Worm (Caenorhabditis elegans): ENCODE measurements around the gene zyg-12.

Gene zyg-12

DNA sequence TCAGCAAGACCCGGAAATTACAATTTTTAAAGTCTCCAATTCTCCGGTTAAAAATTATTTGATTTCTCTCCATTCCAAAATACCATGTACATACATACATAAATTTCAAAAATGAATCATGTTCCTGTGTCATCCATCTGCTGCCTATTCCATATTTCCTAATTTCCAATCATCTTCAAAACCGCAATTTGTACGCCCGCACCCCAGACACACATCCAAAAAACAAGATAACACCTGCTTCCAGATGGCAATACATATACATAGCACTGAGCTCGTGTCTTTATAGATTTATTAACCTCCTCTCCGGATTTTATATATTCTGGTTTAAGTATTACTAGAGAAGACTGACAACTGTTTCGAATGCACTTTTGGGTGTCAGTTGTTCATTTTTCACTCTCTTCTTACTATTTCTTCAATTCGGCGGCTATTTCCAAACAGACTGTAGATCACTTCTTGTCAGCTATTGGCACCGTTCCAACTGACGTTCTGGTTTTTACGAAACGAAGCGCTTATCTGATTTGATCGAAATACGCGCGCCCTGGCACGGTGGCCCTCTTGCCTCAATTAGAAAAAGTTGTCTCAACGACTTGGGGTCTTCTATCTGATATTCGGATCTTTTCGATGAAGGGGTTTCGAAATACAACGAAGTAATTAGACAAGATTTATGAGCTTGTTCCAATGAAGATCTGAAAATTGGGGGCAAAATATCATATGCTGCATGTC is 32.1 kb downstream of the zyg-12 start:
- TF ChIP-seq C34B4.2 (tag; optimal IDR thresholded peaks at IDR 0.05) (no peak), tbx-2 (tag; optimal IDR thresholded peaks at IDR 0.05) (peak; percentile 58), lin-14 (GFP tag; optimal IDR thresholded peaks at IDR 0.05) (peak; percentile 14), blmp-1 (tag; optimal IDR thresholded peaks at IDR 0.05) (peak; percentile 11), nhr-85 (tag) (peak; percentile 66), F16B12.6 (tag; optimal IDR thresholded peaks at IDR 0.05) (no peak), efl-1 (optimal IDR thresholded peaks at IDR 0.05) (no peak), efl-1 (GFP tag; optimal IDR thresholded peaks at IDR 0.05 in 1 of 2) (peak in 1 of 2 experiments; percentile 64), ztf-11 (tag; optimal IDR thresholded peaks at IDR 0.05) (peak in 1 of 2 experiments; percentile 87)

DNA sequence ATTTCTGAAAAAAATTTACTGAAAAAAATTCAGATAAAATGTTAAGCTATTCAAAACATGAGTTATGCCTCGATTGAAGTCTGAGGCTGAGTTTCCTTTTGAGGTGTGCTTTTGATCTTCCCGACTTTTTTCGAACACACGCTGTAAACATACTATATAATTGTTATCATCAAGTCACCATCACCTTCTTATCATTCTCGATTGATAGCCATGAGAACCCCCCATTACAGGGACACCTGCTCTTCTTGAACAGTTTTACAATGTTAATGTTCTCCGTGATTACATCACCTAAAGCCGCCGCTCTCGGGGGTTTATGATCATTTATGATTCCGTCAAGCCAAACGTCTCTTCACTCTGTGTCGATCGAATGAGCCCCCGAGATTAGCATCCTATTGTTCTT is 34.5 kb downstream of the zyg-12 start:
- TF ChIP-seq ama-1 (optimal IDR thresholded peaks at IDR 0.05) = no peak
- no peak for TF ChIP-seq efl-1 (optimal IDR thresholded peaks at IDR 0.05)
- TF ChIP-seq efl-1 (GFP tag; optimal IDR thresholded peaks at IDR 0.05 in 1 of 2) = peak in 1 of 2 experiments; percentile 29
- TF ChIP-seq nhr-84 (tag; optimal IDR thresholded peaks at IDR 0.05) = no peak
- no peak for TF ChIP-seq sox-4 (tag; optimal IDR thresholded peaks at IDR 0.05)

DNA sequence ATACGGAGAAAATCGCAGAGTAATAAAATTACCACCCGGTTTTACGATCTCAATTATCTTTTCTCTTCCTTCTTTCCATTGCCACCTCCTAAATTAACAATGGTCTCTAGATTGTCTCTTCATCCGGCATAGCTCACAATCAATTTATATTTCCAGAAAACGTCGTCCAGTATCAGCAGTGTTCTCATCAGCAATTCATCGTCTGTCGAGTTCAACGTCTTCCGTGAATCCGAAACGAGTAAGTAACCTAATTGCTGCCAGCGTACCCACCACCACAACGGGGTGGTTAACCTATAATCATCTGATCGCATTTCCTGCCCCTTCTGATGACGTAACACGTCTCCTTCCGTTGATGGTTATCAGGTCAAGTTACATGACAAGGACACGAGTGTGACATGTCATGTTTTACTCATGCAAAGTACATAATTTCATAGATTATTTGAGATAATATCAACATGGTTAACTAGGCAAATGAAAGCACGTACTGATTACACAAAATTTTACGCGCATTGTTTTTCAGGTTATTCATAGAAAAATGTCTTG is 36.3 kb downstream of the zyg-12 start:
- no peak for TF ChIP-seq C34B4.2 (tag; optimal IDR thresholded peaks at IDR 0.05)
- TF ChIP-seq nhr-20 (tag; optimal IDR thresholded peaks at IDR 0.05) = peak; percentile 34
- TF ChIP-seq snu-23 (GFP tag; optimal IDR thresholded peaks at IDR 0.05) = peak; percentile 3
- peak; percentile 22 for TF ChIP-seq lin-14 (GFP tag; optimal IDR thresholded peaks at IDR 0.05)
- TF ChIP-seq alr-1 (tag; optimal IDR thresholded peaks at IDR 0.05; ENCODE audit: borderline replicate concordance) = no peak
- TF ChIP-seq lin-35 (GFP tag; optimal IDR thresholded peaks at IDR 0.05) = peak in 1 of 2 experiments; percentile 55
- TF ChIP-seq nhr-71 (tag; optimal IDR thresholded peaks at IDR 0.05) = peak; percentile 20
- TF ChIP-seq elt-3 (tag; optimal IDR thresholded peaks at IDR 0.05) = peak in 1 of 6 experiments; percentile 25
- TF ChIP-seq nhr-85 (tag) = peak; percentile 68
- peak; percentile 33 for TF ChIP-seq blmp-1 (tag; optimal IDR thresholded peaks at IDR 0.05)

DNA sequence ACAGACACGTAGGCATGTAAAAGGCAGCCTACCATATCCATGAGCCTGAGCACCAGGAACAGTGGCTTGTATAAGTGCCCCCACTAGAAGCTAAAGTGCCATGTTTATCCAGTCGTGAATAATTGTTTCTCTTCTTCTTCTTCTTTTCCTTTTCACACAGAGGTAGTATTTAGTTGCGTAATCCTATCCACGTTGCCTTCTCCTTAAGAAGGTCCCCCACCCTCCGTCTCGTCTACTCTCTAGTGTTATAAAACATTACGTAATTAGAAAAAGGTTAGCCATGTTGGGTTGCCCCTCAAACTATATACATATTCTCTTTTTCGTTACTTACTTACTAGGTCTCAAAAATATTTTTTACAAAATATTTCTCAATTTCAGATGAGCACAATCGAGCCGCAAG is 37.0 kb downstream of the zyg-12 start:
- no peak for TF ChIP-seq nhr-47 (tag; optimal IDR thresholded peaks at IDR 0.05)
- no peak for TF ChIP-seq vab-15 (tag; optimal IDR thresholded peaks at IDR 0.05)
- no peak for TF ChIP-seq nhr-11 (tag; optimal IDR thresholded peaks at IDR 0.05)
- no peak for TF ChIP-seq nhr-84 (tag; optimal IDR thresholded peaks at IDR 0.05)
- no peak for TF ChIP-seq pag-3 (tag; optimal IDR thresholded peaks at IDR 0.05; ENCODE audit: borderline replicate concordance, insufficient read depth)
- no peak for TF ChIP-seq lin-13 (GFP tag; optimal IDR thresholded peaks at IDR 0.05)
- no peak for TF ChIP-seq rnt-1 (tag; optimal IDR thresholded peaks at IDR 0.05)
- TF ChIP-seq nhr-12 (tag; optimal IDR thresholded peaks at IDR 0.05) = no peak
- TF ChIP-seq irx-1 (tag; optimal IDR thresholded peaks at IDR 0.05) = no peak
- no peak for TF ChIP-seq dpl-1 (GFP tag; optimal IDR thresholded peaks at IDR 0.05)
- no peak for TF ChIP-seq sptf-1 (tag; optimal IDR thresholded peaks at IDR 0.05)
- no peak for TF ChIP-seq skn-1 (tag; optimal IDR thresholded peaks at IDR 0.05)
- no peak for TF ChIP-seq alr-1 (tag; optimal IDR thresholded peaks at IDR 0.05; ENCODE audit: borderline replicate concordance)
- TF ChIP-seq pax-3 (tag; optimal IDR thresholded peaks at IDR 0.05) = no peak
- no peak for TF ChIP-seq egl-27 (tag; optimal IDR thresholded peaks at IDR 0.05)
- TF ChIP-seq elt-2 (tag; optimal IDR thresholded peaks at IDR 0.05) = no peak
- TF ChIP-seq C34B4.2 (tag; optimal IDR thresholded peaks at IDR 0.05) = no peak
- no peak for TF ChIP-seq Y116A8C.19 (tag; optimal IDR thresholded peaks at IDR 0.05; ENCODE audit: borderline replicate concordance)
- TF ChIP-seq nhr-85 (tag) = no peak
